Worm (Caenorhabditis elegans) whole organism, mixed stage, embryonic: ENCODE measurements around the gene ptp-4A2.

Experiments
- M03D4.4 ChIP-seq: sonication (generic microtip); optimal IDR thresholded peaks from 2 replicates; lab custom pipeline; 2017; ENCODE audit warnings: mild to moderate bottlenecking, missing genetic modification characterization, missing compliant biosample characterization
- bed-3 ChIP-seq: fragments of 200-800 bp; sonication (Bioruptor generic); optimal IDR thresholded peaks from 3 replicates; lab custom pipeline; 2018; ENCODE audit warnings: mild to moderate bottlenecking, missing genetic modification characterization, moderate library complexity, missing compliant biosample characterization
- ceh-39 ChIP-seq: fragments of 150-350 bp; optimal IDR thresholded peaks from 2 replicates; lab custom pipeline; 2014; ENCODE audit warnings: missing biosample characterization, missing genetic modification characterization
- ceh-43 ChIP-seq: fragments of 200-800 bp; sonication (Bioruptor generic); optimal IDR thresholded peaks from 2 replicates; lab custom pipeline; 2018; ENCODE audit warnings: mild to moderate bottlenecking, missing genetic modification characterization, moderate library complexity, missing compliant biosample characterization
- ces-1 ChIP-seq: fragments of 150-350 bp; optimal IDR thresholded peaks from 2 replicates; lab custom pipeline; 2014; ENCODE audit warnings: missing biosample characterization, missing genetic modification reagents, missing genetic modification characterization
- cnd-1 ChIP-seq: fragments of 200-800 bp; sonication (Bioruptor generic); optimal IDR thresholded peaks from 2 replicates; lab custom pipeline; 2018; ENCODE audit warnings: mild to moderate bottlenecking, missing genetic modification characterization, missing compliant biosample characterization
- drap-1 ChIP-seq: fragments of 200-800 bp; sonication (Bioruptor generic); optimal IDR thresholded peaks from 3 replicates; lab custom pipeline; 2018; ENCODE audit warnings: mild to moderate bottlenecking, missing genetic modification characterization, missing compliant biosample characterization
- elt-1 ChIP-seq: sonication (generic microtip); optimal IDR thresholded peaks from 2 replicates; lab custom pipeline; 2017; ENCODE audit warnings: missing genetic modification characterization, mild to moderate bottlenecking, missing compliant biosample characterization, antibody characterized with exemption, moderate library complexity, borderline replicate concordance; ENCODE audit not compliant: insufficient read depth
- elt-3 ChIP-seq: fragments of 150-350 bp; optimal IDR thresholded peaks from 2 replicates; lab custom pipeline; 2014; ENCODE audit warnings: missing biosample characterization, missing genetic modification characterization
- flh-1 ChIP-seq: fragments of 200-800 bp; sonication (Bioruptor generic); optimal IDR thresholded peaks from 2 replicates; lab custom pipeline; 2018; ENCODE audit warnings: mild to moderate bottlenecking, missing genetic modification characterization, moderate library complexity, missing compliant biosample characterization
- ham-2 ChIP-seq: fragments of 200-800 bp; sonication (Bioruptor generic); optimal IDR thresholded peaks from 2 replicates; lab custom pipeline; 2018; ENCODE audit warnings: mild to moderate bottlenecking, missing genetic modification characterization, missing compliant biosample characterization
- hlh-1 ChIP-seq: fragments of 150-350 bp; optimal IDR thresholded peaks from 2 replicates; lab custom pipeline; 2014; ENCODE audit warnings: missing biosample characterization, missing genetic modification reagents, missing genetic modification characterization
- lin-32 ChIP-seq: fragments of 200-800 bp; sonication (Bioruptor generic); optimal IDR thresholded peaks from 2 replicates; lab custom pipeline; 2018; ENCODE audit warnings: mild to moderate bottlenecking, missing genetic modification characterization, missing compliant biosample characterization
- lsy-2 ChIP-seq: fragments of 150-350 bp; optimal IDR thresholded peaks from 2 replicates; lab custom pipeline; 2014; ENCODE audit warnings: missing biosample characterization, missing genetic modification characterization
- mab-5 ChIP-seq: fragments of 150-350 bp; optimal IDR thresholded peaks from 2 replicates; lab custom pipeline; 2014; ENCODE audit warnings: missing biosample characterization, missing genetic modification characterization
- mep-1 ChIP-seq: fragments of 150-350 bp; optimal IDR thresholded peaks from 2 replicates; lab custom pipeline; 2017; ENCODE audit warnings: missing biosample characterization, missing genetic modification reagents, missing genetic modification characterization, inconsistent platforms
- mls-2 ChIP-seq: sonication (generic microtip); optimal IDR thresholded peaks from 2 replicates; lab custom pipeline; 2016; ENCODE audit warnings: mild to moderate bottlenecking, missing genetic modification characterization, moderate library complexity, missing compliant biosample characterization
- nhr-2 ChIP-seq: fragments of 150-350 bp; optimal IDR thresholded peaks from 2 replicates; lab custom pipeline; 2014; ENCODE audit warnings: missing biosample characterization, missing genetic modification characterization
- nhr-237 ChIP-seq: fragments of 150-350 bp; optimal IDR thresholded peaks from 2 replicates; lab custom pipeline; 2014; ENCODE audit warnings: missing biosample characterization, missing genetic modification characterization
- nhr-28 ChIP-seq: fragments of 150-350 bp; optimal IDR thresholded peaks from 2 replicates; lab custom pipeline; 2014; ENCODE audit warnings: missing biosample characterization, missing genetic modification characterization
- nhr-76 ChIP-seq: sonication (generic microtip); optimal IDR thresholded peaks from 2 replicates; lab custom pipeline; 2017; ENCODE audit warnings: missing biosample characterization, missing genetic modification characterization
- pha-4 ChIP-seq: fragments of 150-350 bp; optimal IDR thresholded peaks from 2 replicates; lab custom pipeline; 2018; ENCODE audit warnings: missing biosample characterization, missing genetic modification reagents, missing genetic modification characterization
- sem-2 ChIP-seq: fragments of 200-800 bp; sonication (Bioruptor generic); optimal IDR thresholded peaks from 2 replicates; lab custom pipeline; 2018; ENCODE audit warnings: mild to moderate bottlenecking, missing genetic modification characterization, missing compliant biosample characterization
- snpc-4 ChIP-seq: fragments of 150-350 bp; optimal IDR thresholded peaks from 2 replicates; lab custom pipeline; 2014; ENCODE audit warnings: missing biosample characterization, missing genetic modification characterization
- sptf-1 ChIP-seq: sonication (generic microtip); optimal IDR thresholded peaks from 2 replicates; lab custom pipeline; 2017; ENCODE audit warnings: mild to moderate bottlenecking, missing genetic modification characterization, moderate library complexity, missing compliant biosample characterization
- tbx-8 ChIP-seq: fragments of 200-800 bp; sonication (Bioruptor generic); optimal IDR thresholded peaks from 2 replicates; lab custom pipeline; 2018; ENCODE audit warnings: mild to moderate bottlenecking, missing genetic modification characterization, moderate library complexity, missing compliant biosample characterization
- unc-120 ChIP-seq: sonication (generic microtip); optimal IDR thresholded peaks from 2 replicates; lab custom pipeline; 2017; ENCODE audit warnings: missing genetic modification characterization, missing compliant biosample characterization; ENCODE audit not compliant: poor library complexity, severe bottlenecking
- unc-39 ChIP-seq: fragments of 150-350 bp; optimal IDR thresholded peaks from 2 replicates; lab custom pipeline; 2014; ENCODE audit warnings: missing biosample characterization, missing genetic modification characterization
- unc-62 ChIP-seq: fragments of 150-350 bp; optimal IDR thresholded peaks from 2 replicates; lab custom pipeline; 2014; ENCODE audit warnings: missing biosample characterization, missing genetic modification reagents, missing genetic modification characterization
- zip-8 ChIP-seq: fragments of 150-350 bp; optimal IDR thresholded peaks from 2 replicates; lab custom pipeline; 2014; ENCODE audit warnings: missing biosample characterization, missing genetic modification characterization
- ztf-11 ChIP-seq: fragments of 150-350 bp; optimal IDR thresholded peaks from 2 replicates; lab custom pipeline; 2014; ENCODE audit warnings: missing biosample characterization, missing genetic modification characterization

Gene ptp-4A2

ce11 chrX:3937884-3938283 is 5.2 kb downstream of the ptp-4A2 start:
- no peak for TF ChIP-seq hlh-1 (tag; lab: Kevin White, UChicago)
- TF ChIP-seq unc-62 (GFP tag; lab: Kevin White, UChicago), result no peak
- no peak for TF ChIP-seq lsy-2 (tag; lab: Kevin White, UChicago)
- TF ChIP-seq ztf-11 (tag; lab: Kevin White, UChicago), result no peak
- no peak for TF ChIP-seq lin-32
- no peak for TF ChIP-seq ces-1
- no peak for TF ChIP-seq drap-1
- no peak for TF ChIP-seq mep-1 (tag; lab: Kevin White, UChicago)
- TF ChIP-seq mab-5 (tag; lab: Kevin White, UChicago), result no peak
- TF ChIP-seq zip-8 (tag; lab: Kevin White, UChicago), result no peak
- TF ChIP-seq flh-1 (GFP tag; lab: Kevin White, UChicago), result no peak
- no peak for TF ChIP-seq mls-2 (tag; lab: Kevin White, UChicago)
- no peak for TF ChIP-seq nhr-237 (tag; lab: Kevin White, UChicago)
- no peak for TF ChIP-seq unc-39
- TF ChIP-seq cnd-1 (tag; lab: Kevin White, UChicago), result no peak
- no peak for TF ChIP-seq nhr-2 (tag; lab: Kevin White, UChicago)
- no peak for TF ChIP-seq ham-2 (GFP tag; lab: Kevin White, UChicago)
- TF ChIP-seq bed-3 (GFP tag; lab: Kevin White, UChicago), result no peak
- no peak for TF ChIP-seq elt-3 (tag; lab: Kevin White, UChicago)

ce11 chrX:3937483-3937882 is 5.6 kb downstream of the ptp-4A2 start:
- no peak for TF ChIP-seq ham-2 (GFP tag; lab: Kevin White, UChicago)
- no peak for TF ChIP-seq unc-39
- TF ChIP-seq bed-3 (GFP tag; lab: Kevin White, UChicago), result no peak
- TF ChIP-seq ces-1, result no peak
- no peak for TF ChIP-seq mep-1 (tag; lab: Kevin White, UChicago)
- no peak for TF ChIP-seq nhr-76 (tag; lab: Kevin White, UChicago)
- no peak for TF ChIP-seq sptf-1 (tag; lab: Kevin White, UChicago)
- TF ChIP-seq zip-8 (tag; lab: Kevin White, UChicago), result no peak
- TF ChIP-seq nhr-28 (tag; lab: Kevin White, UChicago), result no peak
- TF ChIP-seq flh-1 (GFP tag; lab: Kevin White, UChicago), result no peak
- TF ChIP-seq tbx-8 (GFP tag; lab: Kevin White, UChicago), result no peak
- TF ChIP-seq cnd-1 (tag; lab: Kevin White, UChicago), result no peak
- TF ChIP-seq elt-3 (tag; lab: Kevin White, UChicago), result no peak
- no peak for TF ChIP-seq ceh-43 (GFP tag; lab: Kevin White, UChicago)
- no peak for TF ChIP-seq unc-120 (tag; lab: Kevin White, UChicago)
- TF ChIP-seq nhr-237 (tag; lab: Kevin White, UChicago), result no peak
- no peak for TF ChIP-seq ztf-11 (tag; lab: Kevin White, UChicago)
- no peak for TF ChIP-seq unc-62 (GFP tag; lab: Kevin White, UChicago)

DNA sequence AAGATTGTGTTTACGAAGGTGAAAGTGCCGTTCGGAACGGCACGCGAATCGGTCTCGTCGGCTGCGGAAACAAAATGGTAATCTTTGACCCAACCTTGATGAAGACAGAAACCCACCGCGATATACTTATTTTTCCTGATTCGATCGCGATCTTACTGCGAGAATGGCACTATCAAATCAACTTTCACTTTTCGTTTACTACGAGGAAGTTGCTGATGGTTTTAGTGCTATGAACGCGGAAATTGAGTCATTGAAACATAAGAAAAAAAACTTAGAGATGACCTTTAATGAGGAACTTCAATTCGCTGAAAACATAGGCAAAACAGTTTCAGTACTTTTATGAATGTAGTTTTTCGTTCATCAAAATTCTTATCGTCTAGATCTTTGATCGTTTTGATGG is 10.4 kb downstream of the ptp-4A2 start:
- no peak for TF ChIP-seq pha-4 (tag; lab: Kevin White, UChicago)
- no peak for TF ChIP-seq bed-3 (GFP tag; lab: Kevin White, UChicago)
- TF ChIP-seq ceh-39, result no peak
- TF ChIP-seq ham-2 (GFP tag; lab: Kevin White, UChicago), result no peak
- TF ChIP-seq mab-5 (tag; lab: Kevin White, UChicago), result no peak
- TF ChIP-seq mls-2 (tag; lab: Kevin White, UChicago), result no peak
- TF ChIP-seq sem-2 (GFP tag; lab: Kevin White, UChicago), result no peak
- no peak for TF ChIP-seq unc-39
- TF ChIP-seq lin-32, result no peak
- no peak for TF ChIP-seq nhr-2 (tag; lab: Kevin White, UChicago)
- no peak for TF ChIP-seq nhr-76 (tag; lab: Kevin White, UChicago)

DNA sequence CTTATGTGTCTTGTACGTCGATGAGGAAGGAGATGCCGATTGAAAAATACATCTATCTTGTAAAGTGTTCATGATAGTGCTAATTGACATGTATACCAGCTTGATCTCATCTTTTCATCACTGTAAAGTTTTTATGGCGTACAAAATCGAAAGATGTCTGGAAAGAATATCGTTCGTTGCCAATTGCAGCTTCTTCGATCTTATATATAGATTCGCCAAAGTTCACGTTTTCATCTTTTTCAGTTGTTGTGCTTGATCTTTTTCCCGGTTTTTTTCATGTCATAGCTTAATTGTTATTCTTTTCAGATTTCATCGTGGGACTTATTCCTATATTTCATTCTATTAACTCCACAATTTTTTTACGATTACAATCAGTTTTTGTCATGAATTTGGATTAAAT is 11.8 kb downstream of the ptp-4A2 start, which contains the start of gene adt-3:
Gene adt-3 (plus strand): TSS at position 301 of the 400 bp plus-strand sequence.
- no peak for TF ChIP-seq mls-2 (tag; lab: Kevin White, UChicago)
- no peak for TF ChIP-seq tbx-8 (GFP tag; lab: Kevin White, UChicago)
- no peak for TF ChIP-seq snpc-4
- no peak for TF ChIP-seq sem-2 (GFP tag; lab: Kevin White, UChicago)
- no peak for TF ChIP-seq cnd-1 (tag; lab: Kevin White, UChicago)
- TF ChIP-seq zip-8 (tag; lab: Kevin White, UChicago), result no peak
- TF ChIP-seq nhr-28 (tag; lab: Kevin White, UChicago), result no peak
- TF ChIP-seq ham-2 (GFP tag; lab: Kevin White, UChicago), result no peak
- TF ChIP-seq lin-32, result no peak
- no peak for TF ChIP-seq ceh-39
- no peak for TF ChIP-seq M03D4.4 (tag; lab: Kevin White, UChicago)
- no peak for TF ChIP-seq sptf-1 (tag; lab: Kevin White, UChicago)
- TF ChIP-seq mep-1 (tag; lab: Kevin White, UChicago), result no peak
- no peak for TF ChIP-seq bed-3 (GFP tag; lab: Kevin White, UChicago)
- no peak for TF ChIP-seq nhr-237 (tag; lab: Kevin White, UChicago)
- TF ChIP-seq drap-1, result no peak
- no peak for TF ChIP-seq elt-1
- TF ChIP-seq ces-1, result no peak
- TF ChIP-seq, all 35 proteins: peak for 0
